Fruit fly (Drosophila melanogaster) whole organism, larva: ENCODE results near the gene Or22a.

Experiments used
- noc ChIP-seq: fragments of 200-800 bp; sonication (Bioruptor generic); optimal IDR thresholded peaks from 3 replicates; lab custom pipeline; 2019; ENCODE audit warnings: missing biosample characterization, mild to moderate bottlenecking, missing genetic modification characterization, moderate library complexity

Gene Or22a

dm6 chr2L:1517378-1517777 is 2.9 kb upstream of the Or22a start, which contains the start of gene CG18132:
Gene CG18132, minus strand, starts transcription at chr2L:1517478.
- TF ChIP-seq noc = no peak

- TF ChIP-seq noc = no peak
Measured at dm6 chr2L:1518022-1518421, 2.3 kb upstream of the Or22a start, which contains the start of gene halo. Gene halo, minus strand, starts transcription at chr2L:1518148.

DNA sequence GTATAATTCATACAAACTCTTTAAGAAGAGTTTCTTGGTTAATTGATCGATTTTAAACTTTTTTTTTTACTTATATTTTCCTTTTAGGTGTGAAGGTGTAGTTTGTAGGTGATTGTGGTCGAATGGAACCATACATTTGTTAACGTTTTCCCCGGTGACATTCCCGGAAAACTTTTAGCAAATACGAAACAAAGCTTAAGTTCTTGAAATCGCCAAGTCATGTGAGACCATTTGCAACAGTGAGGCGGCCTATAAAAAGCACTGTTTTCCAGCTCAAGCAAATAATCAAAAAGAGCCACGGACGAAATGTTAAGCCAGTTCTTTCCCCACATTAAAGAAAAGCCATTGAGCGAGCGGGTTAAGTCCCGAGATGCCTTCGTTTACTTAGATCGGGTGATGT is 2.1 kb downstream of the Or22a start, which contains the start of gene Or22b:
Gene Or22b, plus strand, starts transcription at position 301 of the 400 bp plus-strand sequence.
- TF ChIP-seq noc = no peak

- no peak for TF ChIP-seq noc
Measured at dm6 chr2L:1535231-1535630, 14.9 kb downstream of the Or22a start.

DNA sequence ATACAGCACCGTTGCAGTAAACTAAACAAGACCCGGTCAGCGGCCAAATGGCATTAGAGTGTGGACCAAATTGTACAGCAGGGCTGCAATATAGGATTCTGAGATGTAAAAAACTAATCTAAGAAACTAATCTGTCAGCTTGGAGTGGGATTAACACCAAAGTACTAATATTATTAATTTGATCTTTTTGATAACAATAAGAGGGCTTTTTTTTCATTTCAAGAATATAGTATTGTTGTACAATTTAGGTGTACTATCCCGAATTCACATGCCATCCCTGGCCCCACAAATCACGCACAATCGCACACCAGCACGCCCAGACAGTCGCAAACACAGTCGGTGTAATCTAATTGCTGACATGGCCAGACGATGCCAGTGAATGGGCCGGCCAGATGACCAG is 17.8 kb downstream of the Or22a start:
- TF ChIP-seq noc = no peak

DNA sequence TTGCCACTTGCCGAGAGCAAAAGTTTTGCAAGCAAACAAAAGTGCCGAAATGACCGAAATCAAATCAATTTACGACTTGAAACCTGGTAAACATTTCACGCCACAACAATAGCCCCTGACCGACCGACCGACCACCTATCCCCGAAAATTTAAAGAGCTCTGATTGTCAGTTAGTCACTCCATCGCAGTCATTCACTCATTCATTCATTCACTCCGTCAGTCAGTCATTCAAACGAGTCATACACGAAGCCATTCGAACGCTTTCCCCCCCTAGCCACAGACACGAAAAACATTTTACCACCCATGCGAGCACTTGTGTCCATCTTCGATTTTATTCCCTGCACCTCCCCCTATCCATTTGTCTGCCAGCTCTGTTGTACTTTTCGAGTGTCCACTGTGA is 27.6 kb downstream of the Or22a start:
- no peak for TF ChIP-seq noc

DNA sequence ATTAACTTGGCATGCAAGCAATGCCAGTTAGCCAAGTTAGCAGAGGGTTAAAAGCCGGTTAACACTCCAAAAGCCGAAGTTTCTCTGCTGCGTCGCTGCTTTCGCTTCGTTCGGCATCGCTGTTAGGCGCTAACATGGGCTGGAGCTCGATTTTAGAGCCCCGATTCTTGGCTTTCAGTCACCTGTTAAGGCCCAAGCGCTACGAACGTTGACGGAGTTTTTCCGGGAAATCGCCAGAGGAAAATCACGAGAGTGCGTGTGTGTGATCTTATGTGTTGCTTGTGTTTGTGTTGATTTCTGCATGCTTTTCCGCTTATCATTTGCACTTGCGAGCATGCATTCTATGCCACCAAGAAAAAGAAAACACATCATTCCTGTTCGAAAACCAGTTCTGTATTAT is 34.7 kb downstream of the Or22a start, which contains the start of gene haf:
Gene haf, plus strand, starts transcription at position 176 of the 400 bp plus-strand sequence.
- TF ChIP-seq noc = no peak

- TF ChIP-seq noc = no peak
Measured at dm6 chr2L:1556697-1557564, 36.6 kb downstream of the Or22a start.

DNA sequence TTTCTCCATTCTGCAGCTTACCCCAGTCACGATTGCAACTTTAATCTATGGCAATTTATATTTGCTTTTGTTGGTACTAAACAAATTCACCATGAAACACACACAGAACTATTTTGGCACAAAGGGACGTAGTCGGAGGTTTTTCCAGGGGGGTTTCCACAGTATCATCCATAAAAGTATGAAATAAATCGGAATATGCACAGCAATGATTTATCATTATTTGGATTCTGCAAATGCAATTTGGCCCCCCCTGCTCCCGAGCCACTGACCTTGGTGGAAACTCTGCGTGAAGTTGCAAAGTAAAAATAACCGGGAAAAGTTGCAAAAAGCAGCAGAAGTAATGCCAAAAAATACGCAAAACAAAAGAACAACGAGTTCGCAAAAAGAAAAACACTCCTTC is 37.6 kb downstream of the Or22a start:
- TF ChIP-seq noc = no peak

DNA sequence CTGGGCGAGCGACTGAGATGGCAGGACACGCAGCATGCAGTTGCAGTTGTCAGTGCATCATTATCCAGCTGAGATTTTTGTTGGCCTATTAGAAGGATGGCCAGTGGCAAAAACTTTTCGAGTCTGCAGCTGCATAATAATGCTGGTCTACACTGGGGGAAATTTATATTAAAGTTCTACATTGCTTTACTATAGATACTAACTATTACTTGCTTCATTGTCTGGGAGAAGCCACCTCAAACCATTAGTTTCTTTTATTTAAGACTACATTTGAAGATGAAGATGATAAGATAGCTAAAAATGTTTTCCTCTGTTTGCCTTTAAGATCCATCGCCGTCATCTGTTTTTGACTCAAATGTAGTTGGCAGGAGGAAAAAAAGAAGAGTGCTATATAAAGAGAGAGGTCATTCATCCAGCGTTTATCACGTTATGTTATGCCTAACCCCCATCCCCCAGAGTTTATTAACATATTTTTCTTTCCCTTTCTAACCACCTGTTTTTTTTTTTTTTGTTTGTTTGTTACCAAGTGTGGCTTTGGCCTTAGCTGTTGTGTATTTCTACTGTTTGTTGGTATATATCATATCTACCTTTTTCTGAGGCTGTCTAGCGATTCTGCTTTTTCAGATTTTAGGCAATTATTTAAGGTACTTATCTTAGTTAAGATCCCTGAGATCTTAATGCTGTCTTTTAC is 39.7 kb downstream of the Or22a start:
- TF ChIP-seq noc = no peak

DNA sequence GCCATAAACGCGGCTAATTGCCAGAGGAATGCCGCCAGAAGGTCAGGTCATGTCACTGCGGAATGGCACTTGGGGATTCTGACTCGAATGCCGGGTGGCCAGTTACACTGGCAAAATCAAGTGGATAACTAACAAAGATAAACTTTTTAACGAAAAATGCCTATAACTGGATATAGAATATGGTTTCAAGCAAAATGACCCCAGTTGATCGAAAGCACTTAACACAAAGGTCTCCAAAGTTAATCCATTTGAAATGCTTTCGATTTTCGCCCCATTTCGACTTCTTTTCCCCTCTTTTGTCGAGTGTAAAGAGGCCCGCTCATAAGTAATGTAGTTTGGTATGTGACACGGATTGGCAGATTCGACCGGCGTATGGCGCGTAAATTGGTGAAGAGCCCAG is 48.3 kb downstream of the Or22a start:
- TF ChIP-seq noc = no peak
